Worm (Caenorhabditis elegans): ENCODE data around the gene sgt-1.

DNA sequence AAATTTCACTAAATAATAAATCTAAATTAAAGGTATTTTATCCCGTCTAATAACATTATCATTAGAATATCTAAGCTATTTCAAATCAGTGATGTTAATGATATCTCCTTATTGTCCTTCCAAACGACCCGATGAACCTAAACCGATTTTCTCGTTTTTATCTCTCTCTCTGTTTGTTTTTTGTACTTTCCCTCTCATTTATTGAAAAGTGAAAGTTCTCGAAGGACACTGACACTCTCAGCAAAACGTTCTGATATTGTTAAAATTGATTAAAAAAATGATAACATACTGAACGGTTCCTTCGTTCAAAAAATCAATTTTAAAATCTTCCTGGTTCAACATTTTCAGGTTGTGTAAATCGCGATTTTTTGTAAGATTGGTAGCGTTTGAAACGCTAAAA lies 27.5 kb downstream of the sgt-1 start, which contains the start of gene F11G11.13:
- TF ChIP-seq lim-6 (tag; optimal IDR thresholded peaks at IDR 0.05) (no peak), pqm-1 (tag; optimal IDR thresholded peaks at IDR 0.05) (no peak), ref-2 (tag; optimal IDR thresholded peaks at IDR 0.05) (no peak), hlh-13 (GFP tag; optimal IDR thresholded peaks at IDR 0.05) (no peak), dmd-4 (tag; optimal IDR thresholded peaks at IDR 0.05; ENCODE audit: borderline replicate concordance) (no peak), nhr-11 (tag; optimal IDR thresholded peaks at IDR 0.05) (no peak), pax-1 (tag; optimal IDR thresholded peaks at IDR 0.05) (no peak), pag-3 (tag; optimal IDR thresholded peaks at IDR 0.05; ENCODE audit: borderline replicate concordance) (no peak), ama-1 (optimal IDR thresholded peaks at IDR 0.05) (no peak), pha-4 (tag; optimal IDR thresholded peaks at IDR 0.05) (no peak), Y22D7AL.16 (tag; optimal IDR thresholded peaks at IDR 0.05) (no peak), unc-3 (GFP tag; conservative IDR thresholded peaks at IDR 0.05) (no peak), unc-3 (tag; optimal IDR thresholded peaks at IDR 0.05) (no peak)

Data from whole organism, late embryonic.